Worm (Caenorhabditis elegans): ENCODE measurements around the gene lgc-20.

Gene lgc-20

ce11 chrII:11376026-11376425 lies 32.6 kb upstream of the lgc-20 start:
- TF ChIP-seq nhr-90 (tag; optimal IDR thresholded peaks at IDR 0.05; ENCODE audit: poor library complexity) (no peak), dsc-1 (tag; optimal IDR thresholded peaks at IDR 0.05) (peak; percentile 57), fkh-8 (tag; optimal IDR thresholded peaks at IDR 0.05) (peak; percentile 82), nhr-11 (tag; optimal IDR thresholded peaks at IDR 0.05) (peak; percentile 63), nhr-47 (tag; optimal IDR thresholded peaks at IDR 0.05) (peak; percentile 13), sox-4 (tag; optimal IDR thresholded peaks at IDR 0.05) (peak; percentile 28), rnt-1 (tag; optimal IDR thresholded peaks at IDR 0.05) (no peak), pax-3 (tag; optimal IDR thresholded peaks at IDR 0.05) (peak; percentile 4), nhr-71 (tag; optimal IDR thresholded peaks at IDR 0.05) (peak; percentile 54)

ce11 chrII:11371981-11372380 lies 28.6 kb upstream of the lgc-20 start, which contains the start of gene C33B4.2:
Gene C33B4.2, minus strand, starts transcription at chrII:11372145.
- TF ChIP-seq aha-1 (tag; optimal IDR thresholded peaks at IDR 0.05) (no peak), blmp-1 (tag; optimal IDR thresholded peaks at IDR 0.05) (peak; percentile 6)

- TF ChIP-seq lin-14 (GFP tag; optimal IDR thresholded peaks at IDR 0.05): peak; percentile 40
- no peak for TF ChIP-seq jun-1 (tag; optimal IDR thresholded peaks at IDR 0.05)
- TF ChIP-seq fkh-10 (GFP tag; optimal IDR thresholded peaks at IDR 0.05): peak; percentile 96
Measured at ce11 chrII:11361751-11362150, 18.3 kb upstream of the lgc-20 start.

ce11 chrII:11353471-11353870 lies 10.1 kb upstream of the lgc-20 start:
- TF ChIP-seq sup-37 (GFP tag; optimal IDR thresholded peaks at IDR 0.05) (no peak), nhr-71 (tag; optimal IDR thresholded peaks at IDR 0.05) (peak; percentile 14), tlp-1 (tag; optimal IDR thresholded peaks at IDR 0.05) (no peak), alr-1 (tag; optimal IDR thresholded peaks at IDR 0.05; ENCODE audit: borderline replicate concordance) (no peak), lin-14 (GFP tag; optimal IDR thresholded peaks at IDR 0.05) (peak; percentile 70), ceh-88 (GFP tag; IDR thresholded peaks at IDR 0.05) (no peak), tbx-2 (tag; optimal IDR thresholded peaks at IDR 0.05) (peak; percentile 62), F16B12.6 (tag; optimal IDR thresholded peaks at IDR 0.05) (no peak), nhr-28 (tag; optimal IDR thresholded peaks at IDR 0.05) (no peak), blmp-1 (tag; optimal IDR thresholded peaks at IDR 0.05) (no peak), mdl-1 (tag; optimal IDR thresholded peaks at IDR 0.05) (no peak), swsn-7 (tag; optimal IDR thresholded peaks at IDR 0.05) (no peak), hlh-4 (tag; optimal IDR thresholded peaks at IDR 0.05) (no peak), ceh-90 (tag; optimal IDR thresholded peaks at IDR 0.05) (no peak), egl-13 (tag; optimal IDR thresholded peaks at IDR 0.05) (no peak), lin-35 (GFP tag; optimal IDR thresholded peaks at IDR 0.05) (no peak), nhr-11 (tag; optimal IDR thresholded peaks at IDR 0.05) (no peak), efl-3 (GFP tag; optimal IDR thresholded peaks at IDR 0.05) (no peak), lir-3 (tag; optimal IDR thresholded peaks at IDR 0.05; ENCODE audit: poor library complexity) (no peak), lin-15B (tag; optimal IDR thresholded peaks at IDR 0.05) (no peak), nhr-84 (tag; optimal IDR thresholded peaks at IDR 0.05) (no peak), snpc-4 (tag; optimal IDR thresholded peaks at IDR 0.05) (no peak), ztf-4 (tag; optimal IDR thresholded peaks at IDR 0.05) (no peak), pqm-1 (tag; optimal IDR thresholded peaks at IDR 0.05) (no peak), C16A3.4 (tag; optimal IDR thresholded peaks at IDR 0.05) (no peak), unc-130 (tag; optimal IDR thresholded peaks at IDR 0.05) (no peak), aly-2 (tag; optimal IDR thresholded peaks at IDR 0.05) (no peak), hlh-17 (GFP tag; optimal IDR thresholded peaks at IDR 0.05; ENCODE audit: borderline replicate concordance) (no peak), lsy-2 (tag; optimal IDR thresholded peaks at IDR 0.05) (no peak), irx-1 (tag; optimal IDR thresholded peaks at IDR 0.05) (no peak), lin-13 (GFP tag; optimal IDR thresholded peaks at IDR 0.05) (no peak), nhr-47 (tag; optimal IDR thresholded peaks at IDR 0.05) (peak; percentile 6), C34B4.2 (tag; optimal IDR thresholded peaks at IDR 0.05) (no peak), fkh-8 (tag; optimal IDR thresholded peaks at IDR 0.05) (no peak), fos-1 (tag; optimal IDR thresholded peaks at IDR 0.05) (no peak)
